Fruit fly (Drosophila melanogaster): ENCODE results near the gene Orct.
A peak's percentile ranks its signal among the peaks of the same experiment; 100 is the strongest.

Gene Orct

dm6 chr3R:24252494-24252893 lies 23.6 kb upstream of the Orct start, which contains the start of gene beta-PheRS (continued):
- TF ChIP-seq psq (GFP tag; optimal IDR thresholded peaks at IDR 0.05) (no peak), dpn (GFP tag; optimal IDR thresholded peaks at IDR 0.05) (peak; percentile 71 to 72), shn (GFP tag; optimal IDR thresholded peaks at IDR 0.05) (peak; percentile 51), klu (GFP tag; IDR thresholded peaks at IDR 0.05) (no peak), ash1 (GFP tag; optimal IDR thresholded peaks at IDR 0.05) (peak; percentile 12), lilli (GFP tag; optimal IDR thresholded peaks at IDR 0.05) (peak; percentile 66), CG8765 (GFP tag; IDR thresholded peaks at IDR 0.05) (no peak), pros (GFP tag; optimal IDR thresholded peaks at IDR 0.05) (no peak), Sox102F (GFP tag; optimal IDR thresholded peaks at IDR 0.05) (no peak), nmo (GFP tag; optimal IDR thresholded peaks at IDR 0.05) (peak; percentile 78), CG7987 (GFP tag; optimal IDR thresholded peaks at IDR 0.05) (peak; percentile 11), Rx (GFP tag; IDR thresholded peaks at IDR 0.05) (0 out of 2 replicates have a peak, but pooled peaks have one; percentile 30), Camta (GFP tag; optimal IDR thresholded peaks at IDR 0.05) (peak; percentile 35), CG10366 (GFP tag; IDR thresholded peaks at IDR 0.05) (peak; percentile 38; the same call in 1 of the 2 replicates), ranshi (GFP tag; IDR thresholded peaks at IDR 0.05) (peak; percentile 97), pho (GFP tag; optimal IDR thresholded peaks at IDR 0.05) (peak; percentile 58), hbn (GFP tag; IDR thresholded peaks at IDR 0.05; ENCODE audit: partially characterized antibody) (peak; percentile 87), D (optimal IDR thresholded peaks at IDR 0.05) (no peak), D (GFP tag; optimal IDR thresholded peaks at IDR 0.05) (no peak), Oli (tag; optimal IDR thresholded peaks at IDR 0.05) (no peak), Hr78 (GFP tag; optimal IDR thresholded peaks at IDR 0.05) (no peak), toy (GFP tag; IDR thresholded peaks at IDR 0.05) (no peak), grn (GFP tag; optimal IDR thresholded peaks at IDR 0.05) (no peak), CG3995 (GFP tag; optimal IDR thresholded peaks at IDR 0.05) (peak; percentile 83), CG13775 (GFP tag; optimal IDR thresholded peaks at IDR 0.05) (peak; percentile 58), Lpt (GFP tag; optimal IDR thresholded peaks at IDR 0.05) (no peak), Gug (GFP tag; IDR thresholded peaks at IDR 0.05) (peak; percentile 53; the same call in 1 of the 4 replicates), Scr (GFP tag; IDR thresholded peaks at IDR 0.05; ENCODE audit: partially characterized antibody) (peak; percentile 92), Max (GFP tag; optimal IDR thresholded peaks at IDR 0.05) (peak; percentile 73), scrt (GFP tag; optimal IDR thresholded peaks at IDR 0.05) (no peak), CG12299 (tag; optimal IDR thresholded peaks at IDR 0.05) (peak; percentile 20), CG4820 (GFP tag; optimal IDR thresholded peaks at IDR 0.05) (peak; percentile 31), CG8290 (GFP tag; optimal IDR thresholded peaks at IDR 0.05) (peak; percentile 88), CG8290 (tag; optimal IDR thresholded peaks at IDR 0.05) (peak in 1 of 2 experiments; percentile 80), CG3847 (GFP tag; IDR thresholded peaks at IDR 0.05) (peak; percentile 85), esg (GFP tag; conservative IDR thresholded peaks at IDR 0.05) (0 out of 2 replicates have a peak, but pooled peaks have one; percentile 29), CG12391 (tag; optimal IDR thresholded peaks at IDR 0.05) (peak; percentile 76), wek (GFP tag; optimal IDR thresholded peaks at IDR 0.05) (peak; percentile 23), run (tag; optimal IDR thresholded peaks at IDR 0.05) (no peak), chinmo (GFP tag; IDR thresholded peaks at IDR 0.05; ENCODE audit: partially characterized antibody) (peak; percentile 91; the same call in 2 of the 4 replicates), CG10462 (GFP tag; optimal IDR thresholded peaks at IDR 0.05) (no peak), Sry-β (GFP tag; optimal IDR thresholded peaks at IDR 0.05) (peak; percentile 70), CG12942 (GFP tag; optimal IDR thresholded peaks at IDR 0.05) (peak; percentile 35), CG4424 (GFP tag; optimal IDR thresholded peaks at IDR 0.05) (no peak), odd (GFP tag; optimal IDR thresholded peaks at IDR 0.05) (no peak), Bgb (GFP tag; IDR thresholded peaks at IDR 0.05; ENCODE audit: partially characterized antibody) (peak; percentile 96), sc (optimal IDR thresholded peaks at IDR 0.05) (no peak), sc (GFP tag; optimal IDR thresholded peaks at IDR 0.05) (no peak), CG11456 (GFP tag; IDR thresholded peaks at IDR 0.05) (peak; percentile 68; the same call in 2 of the 3 replicates), B-H1 (GFP tag; IDR thresholded peaks at IDR 0.05) (peak; percentile 22; the same call in 1 of the 3 replicates), CG16815 (GFP tag; optimal IDR thresholded peaks at IDR 0.05) (peak; percentile 3)
